Worm (Caenorhabditis elegans) whole organism, young adult: ENCODE data around the gene gsto-1.
A peak's percentile ranks its signal among the peaks of the same experiment; 100 is the strongest.

Source experiments
- C17E4.6 ChIP-seq: fragments of 200-800 bp; sonication (Bioruptor generic); IDR thresholded peaks from 2 replicates; pipeline ENCODE4 v1.3.6; 2022; ENCODE audit warnings: missing genetic modification reagents, missing genetic modification characterization, missing compliant biosample characterization
- D2030.7 ChIP-seq: fragments of 200-800 bp; sonication (Bioruptor generic); IDR thresholded peaks from 2 replicates; pipeline ENCODE4 v1.3.6; 2022; ENCODE audit warnings: missing genetic modification reagents, missing genetic modification characterization, missing compliant biosample characterization
- F10E7.11 ChIP-seq: sonication (generic microtip); optimal IDR thresholded peaks from 2 replicates; lab custom pipeline; 2017; ENCODE audit warnings: mild to moderate bottlenecking, missing genetic modification characterization, moderate library complexity, missing compliant biosample characterization
- F23B12.7 ChIP-seq: sonication (generic microtip); optimal IDR thresholded peaks from 2 replicates; lab custom pipeline; 2017; ENCODE audit warnings: missing genetic modification characterization, mild to moderate bottlenecking, missing compliant biosample characterization, antibody characterized with exemption, moderate library complexity; ENCODE audit not compliant: insufficient read depth
- F55B11.4 ChIP-seq: sonication (generic microtip); optimal IDR thresholded peaks from 2 replicates; lab custom pipeline; 2016; ENCODE audit warnings: missing compliant biosample characterization, missing genetic modification characterization, borderline replicate concordance; ENCODE audit not compliant: insufficient read depth
- K11D2.4 ChIP-seq: fragments of 200-800 bp; sonication (Bioruptor generic); IDR thresholded peaks from 2 replicates; pipeline ENCODE4 v1.3.6; 2022; ENCODE audit warnings: missing genetic modification reagents, missing genetic modification characterization, missing compliant biosample characterization
- K12H6.12 ChIP-seq: fragments of 200-800 bp; sonication (Bioruptor generic); optimal IDR thresholded peaks from 2 replicates; lab custom pipeline; 2018; ENCODE audit warnings: mild to moderate bottlenecking, missing genetic modification characterization, missing compliant biosample characterization
- Y67H2A.10 ChIP-seq: fragments of 200-800 bp; sonication (Bioruptor generic); conservative IDR thresholded peaks from 2 replicates; pipeline ENCODE4 v1.3.6; 2022; ENCODE audit warnings: missing genetic modification reagents, missing genetic modification characterization, missing compliant biosample characterization
- Y79H2A.3 ChIP-seq: fragments of 200-800 bp; sonication (Bioruptor generic); conservative IDR thresholded peaks from 2 replicates; pipeline ENCODE4 v1.3.6; 2022; ENCODE audit warnings: missing genetic modification reagents, missing genetic modification characterization, missing compliant biosample characterization
- ama-1 ChIP-seq, 3 experiments: fragments of 150-350 bp in 1 of 3; sonication (generic microtip) in 2 of 3; optimal IDR thresholded peaks; 2 replicates each; lab custom pipeline; 2014 to 2018; ENCODE audit warnings: missing biosample characterization in 2 of 3, missing genetic modification characterization in 2 of 3, missing genetic modification reagents in 2 of 3
- aptf-2 ChIP-seq: fragments of 200-800 bp; sonication (Bioruptor generic); conservative IDR thresholded peaks from 2 replicates; pipeline ENCODE4 v1.3.6; 2022; ENCODE audit warnings: missing genetic modification reagents, missing genetic modification characterization, missing compliant biosample characterization
- attf-3 ChIP-seq: fragments of 200-800 bp; sonication (Bioruptor generic); conservative IDR thresholded peaks from 2 replicates; pipeline ENCODE4 v1.3.6; 2022; ENCODE audit warnings: missing genetic modification reagents, missing genetic modification characterization, missing compliant biosample characterization
- attf-5 ChIP-seq: fragments of 200-800 bp; sonication (Bioruptor generic); optimal IDR thresholded peaks from 2 replicates; lab custom pipeline; 2018; ENCODE audit warnings: mild to moderate bottlenecking, missing genetic modification characterization, missing compliant biosample characterization
- bed-2 ChIP-seq: fragments of 200-800 bp; sonication (Bioruptor generic); IDR thresholded peaks from 2 replicates; pipeline ENCODE4 v1.3.6; 2022; ENCODE audit warnings: missing genetic modification reagents, missing genetic modification characterization, missing compliant biosample characterization
- ccch-3 ChIP-seq: fragments of 200-800 bp; sonication (Bioruptor generic); optimal IDR thresholded peaks from 2 replicates; lab custom pipeline; 2018; ENCODE audit warnings: mild to moderate bottlenecking, missing genetic modification characterization, missing compliant biosample characterization
- ceh-27 ChIP-seq: fragments of 200-800 bp; sonication (Bioruptor generic); optimal IDR thresholded peaks from 2 replicates; lab custom pipeline; 2018; ENCODE audit warnings: mild to moderate bottlenecking, missing genetic modification characterization, moderate library complexity, missing compliant biosample characterization
- ceh-79 ChIP-seq: sonication (generic microtip); optimal IDR thresholded peaks from 2 replicates; lab custom pipeline; 2017; ENCODE audit warnings: mild to moderate bottlenecking, missing genetic modification characterization, missing compliant biosample characterization
- ceh-91 ChIP-seq: fragments of 200-800 bp; sonication (Bioruptor generic); IDR thresholded peaks from 2 replicates; pipeline ENCODE4 v1.3.6; 2022; ENCODE audit warnings: missing genetic modification reagents, missing genetic modification characterization, missing compliant biosample characterization
- chd-7 ChIP-seq: sonication (generic microtip); optimal IDR thresholded peaks from 2 replicates; lab custom pipeline; 2016; ENCODE audit warnings: mild to moderate bottlenecking, missing genetic modification characterization, moderate library complexity, missing compliant biosample characterization
- dpff-1 ChIP-seq: sonication (generic microtip); optimal IDR thresholded peaks from 2 replicates; lab custom pipeline; 2017; ENCODE audit warnings: mild to moderate bottlenecking, missing genetic modification characterization, missing compliant biosample characterization
- dpl-1 ChIP-seq: fragments of 150-350 bp; optimal IDR thresholded peaks from 2 replicates; lab custom pipeline; 2014; ENCODE audit warnings: missing biosample characterization, missing genetic modification reagents, missing genetic modification characterization
- efl-1 ChIP-seq: fragments of 150-350 bp; optimal IDR thresholded peaks from 2 replicates; lab custom pipeline; 2014; ENCODE audit warnings: missing biosample characterization, missing genetic modification reagents, missing genetic modification characterization
- egrh-3 ChIP-seq: fragments of 200-800 bp; sonication (Bioruptor generic); IDR thresholded peaks from 2 replicates; pipeline ENCODE4 v1.3.6; 2022; ENCODE audit warnings: missing genetic modification reagents, missing genetic modification characterization, missing compliant biosample characterization
- ets-4 ChIP-seq: fragments of 200-800 bp; sonication (Bioruptor generic); optimal IDR thresholded peaks from 2 replicates; lab custom pipeline; 2018; ENCODE audit warnings: mild to moderate bottlenecking, missing genetic modification characterization, missing compliant biosample characterization
- fkh-3 ChIP-seq: sonication (generic microtip); optimal IDR thresholded peaks from 2 replicates; lab custom pipeline; 2016; ENCODE audit warnings: mild to moderate bottlenecking, missing genetic modification characterization, missing compliant biosample characterization
- hlh-12 ChIP-seq: sonication (generic microtip); optimal IDR thresholded peaks from 2 replicates; lab custom pipeline; 2016; ENCODE audit warnings: missing genetic modification characterization, missing compliant biosample characterization
- hlh-26 ChIP-seq: fragments of 200-800 bp; sonication (Bioruptor generic); conservative IDR thresholded peaks from 2 replicates; pipeline ENCODE4 v1.3.6; 2022; ENCODE audit warnings: missing genetic modification reagents, missing genetic modification characterization, missing compliant biosample characterization
- lag-1 ChIP-seq: fragments of 200-800 bp; sonication (Bioruptor generic); IDR thresholded peaks from 2 replicates; pipeline ENCODE4 v1.3.6; 2022; ENCODE audit warnings: missing genetic modification reagents, missing genetic modification characterization, missing compliant biosample characterization
- lsl-1 ChIP-seq: fragments of 200-800 bp; sonication (Bioruptor generic); optimal IDR thresholded peaks from 2 replicates; lab custom pipeline; 2018; ENCODE audit warnings: mild to moderate bottlenecking, missing genetic modification characterization, moderate library complexity, missing compliant biosample characterization
- lsy-27 ChIP-seq: sonication (generic microtip); optimal IDR thresholded peaks from 2 replicates; lab custom pipeline; 2017; ENCODE audit warnings: missing genetic modification characterization, mild to moderate bottlenecking, missing compliant biosample characterization, antibody characterized with exemption, missing genotype, borderline replicate concordance; ENCODE audit not compliant: insufficient read depth
- madf-3 ChIP-seq: fragments of 200-800 bp; sonication (Bioruptor generic); IDR thresholded peaks from 2 replicates; pipeline ENCODE4 v1.3.6; 2022; ENCODE audit warnings: missing genetic modification reagents, missing genetic modification characterization, missing compliant biosample characterization
- madf-8 ChIP-seq: fragments of 200-800 bp; sonication (Bioruptor generic); conservative IDR thresholded peaks from 2 replicates; pipeline ENCODE4 v1.3.6; 2022; ENCODE audit warnings: missing genetic modification reagents, missing genetic modification characterization, missing compliant biosample characterization
- mcd-1 ChIP-seq: fragments of 200-800 bp; sonication (Bioruptor generic); IDR thresholded peaks from 2 replicates; pipeline ENCODE4 v1.3.6; 2022; ENCODE audit warnings: missing genetic modification reagents, missing genetic modification characterization, missing compliant biosample characterization
- mes-4 ChIP-seq: sonication (generic microtip); optimal IDR thresholded peaks from 2 replicates; lab custom pipeline; 2016; ENCODE audit warnings: missing genotype, missing genetic modification characterization, missing compliant biosample characterization
- nfyb-1 ChIP-seq: fragments of 200-800 bp; sonication (Bioruptor generic); IDR thresholded peaks from 2 replicates; pipeline ENCODE4 v1.3.6; 2022; ENCODE audit warnings: missing genetic modification reagents, missing genetic modification characterization, missing compliant biosample characterization
- nhr-27 ChIP-seq: fragments of 200-800 bp; sonication (Bioruptor generic); optimal IDR thresholded peaks from 2 replicates; lab custom pipeline; 2018; ENCODE audit warnings: mild to moderate bottlenecking, missing genetic modification characterization, moderate library complexity, missing compliant biosample characterization
- nhr-80 ChIP-seq: sonication (generic microtip); optimal IDR thresholded peaks from 2 replicates; lab custom pipeline; 2016; ENCODE audit warnings: missing genetic modification characterization, missing compliant biosample characterization
- repo-1 ChIP-seq: sonication (generic microtip); optimal IDR thresholded peaks from 2 replicates; lab custom pipeline; 2017; ENCODE audit warnings: mild to moderate bottlenecking, missing genetic modification characterization, missing compliant biosample characterization
- snpc-4 ChIP-seq, 5 experiments: fragments of 150-350 bp in 1 of 5; sonication (generic microtip) in 4 of 5; optimal IDR thresholded peaks; 2 replicates each; lab custom pipeline; 2014 to 2018; ENCODE audit warnings: missing genetic modification characterization in 5 of 5, missing biosample characterization in 3 of 5, antibody characterized with exemption in 2 of 5, mild to moderate bottlenecking in 2 of 5, missing compliant biosample characterization in 2 of 5, missing genotype in 2 of 5, moderate library complexity in 2 of 5, missing genetic modification reagents in 1 of 5
- somi-1 ChIP-seq: fragments of 200-800 bp; sonication (Bioruptor generic); optimal IDR thresholded peaks from 2 replicates; lab custom pipeline; 2018; ENCODE audit warnings: mild to moderate bottlenecking, missing genetic modification characterization, missing compliant biosample characterization
- tbp1 ChIP-seq: fragments of 200-800 bp; sonication (Bioruptor generic); optimal IDR thresholded peaks from 2 replicates; lab custom pipeline; 2018; ENCODE audit warnings: mild to moderate bottlenecking, missing genetic modification characterization, missing compliant biosample characterization
- tbx-9 ChIP-seq: sonication (generic microtip); optimal IDR thresholded peaks from 2 replicates; lab custom pipeline; 2016; ENCODE audit warnings: borderline replicate concordance, missing genetic modification characterization, inconsistent platforms, missing compliant biosample characterization
- tlf-1 ChIP-seq: fragments of 200-800 bp; sonication (Bioruptor generic); optimal IDR thresholded peaks from 2 replicates; lab custom pipeline; 2018; ENCODE audit warnings: mild to moderate bottlenecking, missing genetic modification characterization, missing compliant biosample characterization
- xnd-1 ChIP-seq: sonication (generic microtip); optimal IDR thresholded peaks from 2 replicates; lab custom pipeline; 2016; ENCODE audit warnings: missing genotype, missing genetic modification reagents, missing genetic modification characterization, missing compliant biosample characterization
- ztf-18 ChIP-seq: sonication (generic microtip); optimal IDR thresholded peaks from 2 replicates; lab custom pipeline; 2016; ENCODE audit warnings: missing genotype, mild to moderate bottlenecking, missing genetic modification characterization, missing compliant biosample characterization

Gene gsto-1

ce11 chrIII:7947677-7948076 lies 859 bp upstream of the gsto-1 start:
- TF ChIP-seq mes-4 (tag; lab: Kevin White, UChicago) (no peak), ceh-91 (GFP tag; lab: Robert Waterston, UW) (no peak), K11D2.4 (no peak), tbx-9 (tag; lab: Kevin White, UChicago) (no peak), nfyb-1 (GFP tag; lab: Robert Waterston, UW) (no peak), snpc-4 (GFP tag; optimal IDR thresholded peaks at IDR 0.05; lab: Kevin White, UChicago) (no peak), snpc-4 (tag; optimal IDR thresholded peaks at IDR 0.05; lab: Kevin White, UChicago) (no peak), tbp1 (GFP tag; lab: Kevin White, UChicago) (no peak), tlf-1 (GFP tag; lab: Kevin White, UChicago) (no peak), ets-4 (GFP tag; lab: Kevin White, UChicago) (no peak), Y67H2A.10 (GFP tag; lab: Robert Waterston, UW) (no peak), nhr-80 (no peak), F55B11.4 (tag; lab: Kevin White, UChicago) (no peak), repo-1 (tag; lab: Kevin White, UChicago) (no peak)

DNA sequence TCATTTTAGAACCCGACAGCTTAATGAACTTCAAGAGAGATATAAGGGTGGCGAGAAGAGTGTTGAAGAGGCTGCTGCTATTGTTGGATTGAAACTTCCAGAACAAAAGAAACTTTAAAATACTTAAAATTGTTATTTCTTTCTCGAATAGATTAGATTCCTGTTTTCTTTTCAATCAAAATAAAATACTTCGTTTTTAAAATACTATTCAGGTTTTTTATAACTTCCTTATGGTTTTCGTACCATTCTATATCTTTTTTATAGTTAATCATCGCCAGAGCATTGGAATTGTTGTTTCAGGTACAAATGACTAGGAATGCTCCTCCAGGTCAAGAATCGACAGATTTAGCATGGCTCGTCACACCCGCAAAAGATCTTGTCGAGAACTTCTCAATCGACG lies 5.4 kb downstream of the gsto-1 start, which contains the start of gene kle-2:
TSS of gene kle-2 (plus strand) at position 301 of the 400 bp plus-strand sequence.
- TF ChIP-seq ceh-27 (no peak), madf-8 (GFP tag; lab: Robert Waterston, UW) (no peak), C17E4.6 (GFP tag; lab: Robert Waterston, UW) (no peak), bed-2 (no peak), lag-1 (GFP tag; lab: Robert Waterston, UW) (no peak)

ce11 chrIII:7940819-7941218 lies 6.0 kb downstream of the gsto-1 start, which contains the start of gene C29E4.12:
Gene C29E4.12, plus strand, starts transcription at chrIII:7941151.
- TF ChIP-seq nhr-80 (no peak), madf-3 (GFP tag; lab: Robert Waterston, UW) (no peak), K12H6.12 (no peak), ccch-3 (GFP tag; lab: Kevin White, UChicago) (no peak), ztf-18 (tag; lab: Kevin White, UChicago) (no peak), lsl-1 (GFP tag; lab: Kevin White, UChicago) (peak; percentile 5), mcd-1 (GFP tag; lab: Robert Waterston, UW) (peak; percentile 58), fkh-3 (tag; lab: Kevin White, UChicago) (no peak), F10E7.11 (no peak), dpff-1 (tag; lab: Kevin White, UChicago) (no peak), attf-3 (GFP tag; lab: Robert Waterston, UW) (peak; percentile 99), attf-5 (peak; percentile 74), dpl-1 (GFP tag; lab: Kevin White, UChicago) (peak; percentile 65), ama-1 (optimal IDR thresholded peaks at IDR 0.05; lab: Kevin White, UChicago) (no peak), ama-1 (GFP tag; optimal IDR thresholded peaks at IDR 0.05; lab: Kevin White, UChicago) (no peak), aptf-2 (no peak), efl-1 (GFP tag; lab: Kevin White, UChicago) (peak; percentile 78), somi-1 (GFP tag; lab: Kevin White, UChicago) (no peak), chd-7 (tag; lab: Kevin White, UChicago) (no peak), D2030.7 (no peak), lsy-27 (tag; lab: Kevin White, UChicago) (no peak), egrh-3 (GFP tag; lab: Robert Waterston, UW) (no peak), hlh-26 (GFP tag; lab: Robert Waterston, UW) (no peak), xnd-1 (tag; lab: Kevin White, UChicago) (no peak), F23B12.7 (tag; lab: Kevin White, UChicago) (peak; percentile 12), ceh-79 (tag; lab: Kevin White, UChicago) (no peak), Y67H2A.10 (GFP tag; lab: Robert Waterston, UW) (no peak), hlh-12 (no peak), nhr-27 (no peak), Y79H2A.3 (GFP tag; lab: Robert Waterston, UW) (no peak), ceh-27 (no peak)
